Worm (Caenorhabditis elegans) whole organism, L3 larva: Measurements from ENCODE around the gene cnc-11.

ENCODE experiments used
- ama-1 ChIP-seq: fragments of 150-350 bp; optimal IDR thresholded peaks from 2 replicates; lab custom pipeline; 2018
- ceh-82 ChIP-seq: fragments of 150-350 bp; optimal IDR thresholded peaks from 2 replicates; lab custom pipeline; 2014; ENCODE audit warnings: missing biosample characterization, missing genetic modification characterization
- fos-1 ChIP-seq: fragments of 150-350 bp; optimal IDR thresholded peaks from 2 replicates; lab custom pipeline; 2014; ENCODE audit warnings: missing biosample characterization, missing genetic modification characterization
- jun-1 ChIP-seq: fragments of 150-350 bp; optimal IDR thresholded peaks from 2 replicates; lab custom pipeline; 2014; ENCODE audit warnings: missing biosample characterization, missing genetic modification reagents, missing genetic modification characterization
- nhr-76 ChIP-seq: fragments of 150-350 bp; sonication (generic microtip); optimal IDR thresholded peaks from 5 replicates; lab custom pipeline; 2014; ENCODE audit warnings: missing biosample characterization, missing genetic modification characterization
- pha-4 ChIP-seq: fragments of 150-350 bp; optimal IDR thresholded peaks from 2 replicates; lab custom pipeline; 2014; ENCODE audit warnings: missing biosample characterization, missing genetic modification reagents, missing genetic modification characterization
- tbx-2 ChIP-seq: sonication (generic microtip); optimal IDR thresholded peaks from 2 replicates; lab custom pipeline; 2016; ENCODE audit warnings: mild to moderate bottlenecking, missing genetic modification characterization, missing compliant biosample characterization

ce11 chrV:1486031-1486430 is 43.9 kb downstream of the cnc-11 start:
- TF ChIP-seq fos-1 (tag; lab: Kevin White, UChicago) = no peak
- no peak for TF ChIP-seq ama-1
- TF ChIP-seq pha-4 (tag; lab: Kevin White, UChicago) = no peak
- no peak for TF ChIP-seq ceh-82 (tag; lab: Kevin White, UChicago)
- no peak for TF ChIP-seq jun-1
- no peak for TF ChIP-seq tbx-2 (tag; lab: Kevin White, UChicago)
- no peak for TF ChIP-seq nhr-76 (tag; lab: Kevin White, UChicago)
